Fruit fly (Drosophila melanogaster): ENCODE measurements around the gene TwdlZ.

- TF ChIP-seq Hmr (GFP tag; optimal IDR thresholded peaks at IDR 0.05) (no peak), D19A (tag; optimal IDR thresholded peaks at IDR 0.05) (no peak), CG7963 (GFP tag; IDR thresholded peaks at IDR 0.05; ENCODE audit: partially characterized antibody) (no peak), tup (GFP tag; optimal IDR thresholded peaks at IDR 0.05) (no peak), scrt (GFP tag; optimal IDR thresholded peaks at IDR 0.05) (no peak), prd (optimal IDR thresholded peaks at IDR 0.05) (no peak), prd (GFP tag; IDR thresholded peaks at IDR 0.05) (no peak), zf30C (GFP tag; optimal IDR thresholded peaks at IDR 0.05) (no peak), pan (optimal IDR thresholded peaks at IDR 0.05) (no peak), pan (GFP tag; optimal IDR thresholded peaks at IDR 0.05 in 1 of 2, IDR thresholded peaks at IDR 0.05 in 1 of 2) (no peak), pfk (GFP tag; optimal IDR thresholded peaks at IDR 0.05) (no peak), CG17359 (tag; optimal IDR thresholded peaks at IDR 0.05) (no peak), lola (GFP tag; optimal IDR thresholded peaks at IDR 0.05) (no peak)
These were observed at the start of gene TwdlZ for dm6 chrX:16737878-16738277.

Measured in whole organism, embryonic.